Worm (Caenorhabditis elegans): ENCODE results near the gene hda-2.

ce11 chrII:8051330-8051729, 29.0 kb upstream of the hda-2 start:
- TF ChIP-seq ztf-11 (tag; optimal IDR thresholded peaks at IDR 0.05) (no peak), nhr-25 (tag; optimal IDR thresholded peaks at IDR 0.05) (no peak), ama-1 (optimal IDR thresholded peaks at IDR 0.05) (no peak), R02D3.7 (tag; optimal IDR thresholded peaks at IDR 0.05) (no peak), nhr-77 (tag; optimal IDR thresholded peaks at IDR 0.05) (no peak), zag-1 (tag; optimal IDR thresholded peaks at IDR 0.05) (no peak), elt-3 (tag; optimal IDR thresholded peaks at IDR 0.05) (no peak), dmd-4 (tag; optimal IDR thresholded peaks at IDR 0.05) (no peak), nhr-12 (tag; optimal IDR thresholded peaks at IDR 0.05) (no peak), elt-1 (tag; optimal IDR thresholded peaks at IDR 0.05) (no peak)
